Fruit fly (Drosophila melanogaster): Measurements from ENCODE around the gene CG10979.

- TF ChIP-seq sob (GFP tag; IDR thresholded peaks at IDR 0.05): no peak
- TF ChIP-seq CG15073 (GFP tag; optimal IDR thresholded peaks at IDR 0.05): no peak
- TF ChIP-seq pfk (GFP tag; optimal IDR thresholded peaks at IDR 0.05): peak; percentile 5
- TF ChIP-seq CG7556 (GFP tag; optimal IDR thresholded peaks at IDR 0.05): peak; percentile 44
- no peak for TF ChIP-seq ro (GFP tag; IDR thresholded peaks at IDR 0.05)
- TF ChIP-seq tap (tag; optimal IDR thresholded peaks at IDR 0.05): no peak
- TF ChIP-seq CG2889 (GFP tag; IDR thresholded peaks at IDR 0.05): no peak
- no peak for TF ChIP-seq CG12769 (tag; optimal IDR thresholded peaks at IDR 0.05)
- TF ChIP-seq slbo (GFP tag; IDR thresholded peaks at IDR 0.05): no peak
- TF ChIP-seq Doc2 (GFP tag; IDR thresholded peaks at IDR 0.05): no peak
- no peak for TF ChIP-seq Myb (GFP tag; optimal IDR thresholded peaks at IDR 0.05)
Measured at dm6 chr3R:5746646-5747045, 47.9 kb upstream of the CG10979 start.
